Worm (Caenorhabditis elegans): ENCODE results near the gene Y50D4A.1.

The Y50D4A.1 gene

ce11 chrV:1199219-1199889 is 8.3 kb upstream of the Y50D4A.1 start, which contains the start of gene Y50D4A.6:
Gene Y50D4A.6 (minus strand): TSS chrV:1199269.
- TF ChIP-seq sox-2 (GFP tag; IDR thresholded peaks at IDR 0.05) (no peak), fkh-6 (tag; optimal IDR thresholded peaks at IDR 0.05) (no peak), C08G9.2 (tag; optimal IDR thresholded peaks at IDR 0.05) (no peak), pros-1 (tag; optimal IDR thresholded peaks at IDR 0.05) (no peak), nfya-1 (tag; optimal IDR thresholded peaks at IDR 0.05) (no peak), ceh-22 (tag; optimal IDR thresholded peaks at IDR 0.05) (no peak), rnt-1 (tag; optimal IDR thresholded peaks at IDR 0.05) (no peak), ceh-18 (tag; optimal IDR thresholded peaks at IDR 0.05) (no peak), ztf-16 (tag; optimal IDR thresholded peaks at IDR 0.05) (no peak)

DNA sequence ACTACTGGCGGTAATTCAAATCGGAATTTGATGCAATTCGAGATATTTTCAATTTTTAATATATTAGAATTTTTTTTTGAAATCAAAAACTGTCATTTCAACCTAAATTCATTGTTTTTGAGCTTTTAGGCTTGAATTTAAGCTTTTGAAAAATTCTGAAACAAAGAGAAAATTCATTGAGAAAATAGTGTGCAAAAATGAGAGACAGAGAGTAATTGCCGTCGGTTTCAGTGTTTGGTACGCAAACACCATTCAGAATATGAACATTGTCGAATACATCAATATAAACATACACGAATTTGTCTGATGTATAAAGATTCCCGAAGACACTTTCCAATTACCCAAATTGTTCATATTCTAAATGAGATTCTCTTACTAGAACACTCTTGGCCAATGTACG is 6.0 kb upstream of the Y50D4A.1 start:
- TF ChIP-seq K09A11.1 (tag; optimal IDR thresholded peaks at IDR 0.05; ENCODE audit: insufficient read depth) (no peak), lin-11 (tag; optimal IDR thresholded peaks at IDR 0.05) (no peak), C08G9.2 (tag; optimal IDR thresholded peaks at IDR 0.05) (no peak), hlh-6 (tag; optimal IDR thresholded peaks at IDR 0.05) (no peak), rnt-1 (tag; optimal IDR thresholded peaks at IDR 0.05) (no peak), sox-2 (GFP tag; IDR thresholded peaks at IDR 0.05) (no peak), ceh-14 (tag; optimal IDR thresholded peaks at IDR 0.05) (no peak)

DNA sequence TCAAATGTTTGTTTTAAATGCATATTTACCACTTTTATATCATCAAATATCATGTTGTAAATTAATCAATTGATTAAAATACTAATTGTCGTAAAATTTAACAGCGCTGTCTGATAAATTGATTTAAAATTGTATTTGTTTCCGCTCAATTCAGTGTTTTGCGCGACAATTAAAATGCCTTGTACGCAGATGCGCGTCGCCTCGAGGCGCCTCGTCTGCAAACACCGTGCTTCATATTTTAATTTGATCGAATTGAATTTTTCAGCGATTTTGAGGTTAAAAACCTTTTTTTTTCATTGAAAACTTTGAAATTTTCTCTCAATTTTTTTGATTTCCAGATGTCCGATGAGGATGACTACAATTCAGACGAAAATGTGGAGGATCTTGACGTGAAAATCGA is 718 bp upstream of the Y50D4A.1 start, which contains the start of gene Y50D4A.5:
Y50D4A.5 (plus strand) TSS at position 337 of the 400 bp plus-strand sequence.
- TF ChIP-seq ceh-19 (GFP tag; optimal IDR thresholded peaks at IDR 0.05) (no peak), pax-1 (tag; optimal IDR thresholded peaks at IDR 0.05) (no peak), hlh-15 (tag; optimal IDR thresholded peaks at IDR 0.05) (no peak), elt-4 (tag; optimal IDR thresholded peaks at IDR 0.05) (no peak), ceh-22 (tag; optimal IDR thresholded peaks at IDR 0.05) (no peak), fkh-10 (GFP tag; optimal IDR thresholded peaks at IDR 0.05) (no peak), sox-4 (tag; optimal IDR thresholded peaks at IDR 0.05) (no peak), ceh-14 (tag; optimal IDR thresholded peaks at IDR 0.05) (peak; percentile 18), C38D4.7 (GFP tag; optimal IDR thresholded peaks at IDR 0.05) (no peak), unc-42 (tag; optimal IDR thresholded peaks at IDR 0.05) (peak; percentile 78), ets-4 (tag; optimal IDR thresholded peaks at IDR 0.05) (no peak), ceh-45 (GFP tag; IDR thresholded peaks at IDR 0.05) (no peak), unc-55 (GFP tag; optimal IDR thresholded peaks at IDR 0.05) (no peak), K02D7.2 (tag; optimal IDR thresholded peaks at IDR 0.05) (no peak)

- no peak for TF ChIP-seq ceh-19 (GFP tag; optimal IDR thresholded peaks at IDR 0.05)
- TF ChIP-seq fkh-10 (GFP tag; optimal IDR thresholded peaks at IDR 0.05): no peak
- no peak for TF ChIP-seq zip-5 (tag; optimal IDR thresholded peaks at IDR 0.05)
- TF ChIP-seq pag-3 (tag; optimal IDR thresholded peaks at IDR 0.05; ENCODE audit: borderline replicate concordance): no peak
- TF ChIP-seq unc-55 (GFP tag; optimal IDR thresholded peaks at IDR 0.05): no peak
- no peak for TF ChIP-seq C08G9.2 (tag; optimal IDR thresholded peaks at IDR 0.05)
- TF ChIP-seq ref-2 (tag; optimal IDR thresholded peaks at IDR 0.05): no peak
- TF ChIP-seq pqm-1 (tag; optimal IDR thresholded peaks at IDR 0.05): no peak
- TF ChIP-seq lim-6 (tag; optimal IDR thresholded peaks at IDR 0.05): no peak
- no peak for TF ChIP-seq nhr-11 (tag; optimal IDR thresholded peaks at IDR 0.05)
- no peak for TF ChIP-seq syd-9 (tag; optimal IDR thresholded peaks at IDR 0.05)
- TF ChIP-seq ceh-6 (GFP tag; optimal IDR thresholded peaks at IDR 0.05): no peak
- TF ChIP-seq pros-1 (tag; optimal IDR thresholded peaks at IDR 0.05): no peak
- no peak for TF ChIP-seq dve-1 (tag; optimal IDR thresholded peaks at IDR 0.05)
Measured at ce11 chrV:1220509-1220908, 12.8 kb downstream of the Y50D4A.1 start, which contains the start of gene Y50D4A.10. Gene Y50D4A.10 (minus strand): TSS chrV:1220565.

DNA sequence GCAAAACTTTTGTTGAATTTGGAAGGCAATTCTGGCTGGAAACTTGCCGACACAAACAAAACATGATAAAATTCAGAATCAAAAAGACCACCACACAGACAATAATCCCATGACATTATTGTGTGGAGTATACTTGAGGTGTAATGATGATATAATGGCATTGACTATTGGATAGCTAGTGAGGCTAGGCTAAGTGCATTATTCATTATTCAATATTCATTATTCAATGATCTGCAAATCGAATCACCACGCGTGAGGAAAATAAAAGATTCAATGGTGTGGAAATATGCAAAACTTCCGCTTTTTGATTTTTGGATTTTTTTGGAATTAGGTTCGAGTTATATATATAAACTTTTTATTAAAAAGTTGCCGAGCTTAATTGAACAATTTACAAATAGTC is 15.9 kb downstream of the Y50D4A.1 start:
- TF ChIP-seq unc-42 (tag; optimal IDR thresholded peaks at IDR 0.05): peak; percentile 81
- no peak for TF ChIP-seq odd-2 (tag; optimal IDR thresholded peaks at IDR 0.05)

Measured in whole organism, late embryonic.